Worm (Caenorhabditis elegans) whole organism, L4 larva: ENCODE results near the gene Y54G11A.2.

Experiments used
- aha-1 ChIP-seq: fragments of 150-350 bp; peaks from one replicate; lab custom pipeline; 2014; ENCODE audit warnings: missing biosample characterization, missing genetic modification characterization
- aly-2 ChIP-seq: sonication (generic microtip); optimal IDR thresholded peaks from 2 replicates; lab custom pipeline; 2018; ENCODE audit warnings: missing biosample characterization, missing genetic modification characterization
- ama-1 ChIP-seq: fragments of 150-350 bp; optimal IDR thresholded peaks from 2 replicates; lab custom pipeline; 2014; ENCODE audit warnings: inconsistent platforms, mixed read lengths
- ceh-82 ChIP-seq: sonication (generic microtip); optimal IDR thresholded peaks from 2 replicates; lab custom pipeline; 2017; ENCODE audit warnings: missing biosample characterization, missing genetic modification characterization
- dve-1 ChIP-seq: sonication (generic microtip); optimal IDR thresholded peaks from 2 replicates; lab custom pipeline; 2017; ENCODE audit warnings: antibody characterized with exemption, mild to moderate bottlenecking, missing genetic modification characterization, missing compliant biosample characterization; ENCODE audit not compliant: insufficient read depth
- nhr-237 ChIP-seq: sonication (generic microtip); optimal IDR thresholded peaks from 2 replicates; lab custom pipeline; 2017; ENCODE audit warnings: missing biosample characterization, missing genetic modification characterization
- nhr-42 ChIP-seq: fragments of 200-800 bp; sonication (Bioruptor generic); IDR thresholded peaks from 2 replicates; pipeline ENCODE4 v1.3.6; 2022; ENCODE audit warnings: missing genetic modification characterization, missing compliant biosample characterization
- pha-4 ChIP-seq, 2 experiments: fragments of 150-350 bp in 1 of 2; fragments of 200-800 bp in 1 of 2; sonication (Bioruptor generic) in 1 of 2; IDR thresholded peaks in 1 of 2; optimal IDR thresholded peaks in 1 of 2; 2 replicates each; pipeline versions ENCODE4 v1.3.6 to Lab custom; 2014 to 2022; ENCODE audit warnings: missing genetic modification characterization in 2 of 2, missing genetic modification reagents in 2 of 2, missing biosample characterization in 1 of 2, missing compliant biosample characterization in 1 of 2
- pqm-1 ChIP-seq: sonication (generic microtip); optimal IDR thresholded peaks from 2 replicates; lab custom pipeline; 2017; ENCODE audit warnings: missing biosample characterization, missing genetic modification characterization
- saeg-2 ChIP-seq: fragments of 200-800 bp; sonication (Bioruptor generic); IDR thresholded peaks from 2 replicates; pipeline ENCODE4 v1.3.6; 2022; ENCODE audit warnings: missing genetic modification reagents, missing genetic modification characterization, missing compliant biosample characterization
- snpc-4 ChIP-seq: fragments of 150-350 bp; optimal IDR thresholded peaks from 2 replicates; lab custom pipeline; 2014; ENCODE audit warnings: missing biosample characterization, missing genetic modification characterization
- unc-130 ChIP-seq: sonication (generic microtip); optimal IDR thresholded peaks from 2 replicates; lab custom pipeline; 2016; ENCODE audit warnings: missing genetic modification reagents, missing genetic modification characterization, missing compliant biosample characterization
- unc-62 ChIP-seq, 3 experiments: fragments of 150-350 bp in 1 of 3; sonication (generic microtip); optimal IDR thresholded peaks in 2 of 3; peaks in 1 of 3; 1 replicate in 1 of 3; 2 replicates in 2 of 3; lab custom pipeline; 2014 to 2017; ENCODE audit warnings: missing biosample characterization in 3 of 3, missing genetic modification characterization in 3 of 3, missing genetic modification reagents in 3 of 3, missing genotype in 1 of 3
- zag-1 ChIP-seq: fragments of 150-350 bp; optimal IDR thresholded peaks from 2 replicates; lab custom pipeline; 2014; ENCODE audit warnings: missing biosample characterization, missing genetic modification characterization

DNA sequence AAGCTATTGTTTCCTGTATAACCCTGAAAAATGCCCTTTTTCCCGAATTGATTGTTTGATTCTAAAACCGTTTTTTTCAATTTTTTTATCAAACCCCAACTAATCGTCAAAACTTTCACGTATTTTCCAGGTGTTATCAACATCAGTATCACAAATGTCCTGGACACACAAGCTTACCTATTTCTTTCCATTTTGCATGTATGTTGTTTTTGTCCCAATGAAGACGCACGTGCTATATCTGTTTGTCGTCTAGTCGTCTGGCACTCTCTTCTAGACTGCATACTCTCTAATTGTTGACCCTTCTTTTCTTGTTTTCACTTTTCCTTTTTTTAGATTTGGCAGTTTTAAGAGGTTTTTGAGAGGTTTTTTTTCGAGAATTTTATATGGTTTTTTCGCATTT lies 44.2 kb downstream of the Y54G11A.2 start:
- TF ChIP-seq ama-1 (lab: Kevin White, UChicago): no peak
- no peak for TF ChIP-seq ceh-82 (tag; lab: Kevin White, UChicago)
- peak in 1 of 2 experiments; percentile 93 for TF ChIP-seq unc-62 (GFP tag; optimal IDR thresholded peaks at IDR 0.05 in 1 of 2; lab: Kevin White, UChicago)
- TF ChIP-seq unc-62 (tag; optimal IDR thresholded peaks at IDR 0.05; lab: Kevin White, UChicago): no peak
- TF ChIP-seq snpc-4 (tag; lab: Kevin White, UChicago): no peak
- peak; percentile 82 for TF ChIP-seq aha-1
- TF ChIP-seq aly-2 (tag; lab: Kevin White, UChicago): no peak
- TF ChIP-seq pqm-1 (tag; lab: Kevin White, UChicago): peak; percentile 44
- no peak for TF ChIP-seq unc-130 (GFP tag; lab: Kevin White, UChicago)
- TF ChIP-seq saeg-2 (GFP tag; lab: Robert Waterston, UW): no peak
- TF ChIP-seq zag-1: no peak
- no peak for TF ChIP-seq nhr-237 (tag; lab: Kevin White, UChicago)
- peak; percentile 92 for TF ChIP-seq dve-1 (tag; lab: Kevin White, UChicago)
- no peak for TF ChIP-seq pha-4 (GFP tag; IDR thresholded peaks at IDR 0.05; lab: Robert Waterston, UW)
- TF ChIP-seq pha-4 (tag; optimal IDR thresholded peaks at IDR 0.05; lab: Kevin White, UChicago): peak; percentile 74
- no peak for TF ChIP-seq nhr-42
